Worm (Caenorhabditis elegans) whole organism, early embryonic: Measurements from ENCODE around the gene duo-1.

ENCODE experiments used
- B0310.2 ChIP-seq: sonication (generic microtip); optimal IDR thresholded peaks from 2 replicates; lab custom pipeline; 2016; ENCODE audit warnings: mild to moderate bottlenecking, missing genetic modification characterization, missing compliant biosample characterization
- F13C5.2 ChIP-seq: sonication (generic microtip); optimal IDR thresholded peaks from 2 replicates; lab custom pipeline; 2017; ENCODE audit warnings: mild to moderate bottlenecking, missing genetic modification characterization, inconsistent platforms, missing compliant biosample characterization
- ama-1 ChIP-seq: fragments of 150-350 bp; optimal IDR thresholded peaks from 2 replicates; lab custom pipeline; 2014
- ets-7 ChIP-seq: sonication (generic microtip); optimal IDR thresholded peaks from 2 replicates; lab custom pipeline; 2016; ENCODE audit warnings: missing genotype, missing genetic modification characterization, missing compliant biosample characterization
- flt-1 ChIP-seq: fragments of 200-800 bp; sonication (Bioruptor generic); IDR thresholded peaks from 2 replicates; pipeline ENCODE4 v1.3.6; 2022; ENCODE audit warnings: missing genetic modification characterization, missing compliant biosample characterization
- hmbx-1 ChIP-seq: sonication (generic microtip); optimal IDR thresholded peaks from 2 replicates; lab custom pipeline; 2016; ENCODE audit warnings: mild to moderate bottlenecking, missing genetic modification characterization, missing compliant biosample characterization
- hmg-4 ChIP-seq: fragments of 200-800 bp; sonication (Bioruptor generic); optimal IDR thresholded peaks from 2 replicates; lab custom pipeline; 2018; ENCODE audit warnings: mild to moderate bottlenecking, missing genetic modification characterization, missing compliant biosample characterization
- hnd-1 ChIP-seq: sonication (generic microtip); optimal IDR thresholded peaks from 2 replicates; lab custom pipeline; 2016; ENCODE audit warnings: missing genetic modification characterization, missing compliant biosample characterization
- scrt-1 ChIP-seq: fragments of 200-800 bp; sonication (Bioruptor generic); IDR thresholded peaks from 2 replicates; pipeline ENCODE4 v1.3.6; 2022; ENCODE audit warnings: missing genetic modification characterization, missing compliant biosample characterization
- sea-1 ChIP-seq: fragments of 200-800 bp; sonication (Bioruptor generic); conservative IDR thresholded peaks from 2 replicates; pipeline ENCODE4 v1.3.6; 2022; ENCODE audit warnings: missing genetic modification characterization, missing compliant biosample characterization
- tbx-11 ChIP-seq: fragments of 200-800 bp; sonication (Bioruptor generic); IDR thresholded peaks from 2 replicates; pipeline ENCODE4 v1.3.6; 2022; ENCODE audit warnings: missing genetic modification characterization, missing compliant biosample characterization
- tbx-37 ChIP-seq: fragments of 200-800 bp; sonication (Bioruptor generic); conservative IDR thresholded peaks from 2 replicates; pipeline ENCODE4 v1.3.6; 2022; ENCODE audit warnings: missing genetic modification reagents, missing genetic modification characterization, missing compliant biosample characterization

DNA sequence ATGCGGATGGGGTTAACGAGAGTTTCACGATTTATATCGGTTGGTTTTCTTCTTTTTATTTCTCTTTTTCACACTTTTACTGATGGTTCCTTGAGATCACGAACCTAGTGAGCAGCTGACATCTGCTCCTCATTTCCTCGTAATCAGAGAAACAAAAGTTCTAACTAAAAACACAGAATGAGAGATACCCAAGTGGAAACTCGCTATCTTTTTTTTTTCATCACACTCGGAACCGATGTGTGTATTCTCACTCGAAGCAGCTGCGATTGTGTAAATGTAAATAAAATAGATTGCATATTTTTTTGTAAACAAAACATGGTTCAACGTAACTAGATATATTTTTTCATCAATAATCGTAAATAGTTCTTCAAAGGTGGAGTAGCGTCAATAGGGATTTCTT lies 48.1 kb upstream of the duo-1 start:
- no peak for TF ChIP-seq scrt-1 (GFP tag; lab: Robert Waterston, UW)
- no peak for TF ChIP-seq B0310.2 (tag; lab: Kevin White, UChicago)
- TF ChIP-seq hmbx-1 (tag; lab: Kevin White, UChicago) = no peak
- no peak for TF ChIP-seq hnd-1 (tag; lab: Kevin White, UChicago)
- TF ChIP-seq sea-1 (GFP tag; lab: Robert Waterston, UW) = no peak
- TF ChIP-seq ama-1 = no peak
- no peak for TF ChIP-seq flt-1
- TF ChIP-seq tbx-37 (GFP tag; lab: Robert Waterston, UW) = no peak
- no peak for TF ChIP-seq hmg-4 (GFP tag; lab: Kevin White, UChicago)
- no peak for TF ChIP-seq ets-7 (tag; lab: Kevin White, UChicago)
- no peak for TF ChIP-seq tbx-11
- TF ChIP-seq F13C5.2 (tag; lab: Kevin White, UChicago) = no peak
